Worm (Caenorhabditis elegans) whole organism, young adult: ENCODE data around the gene col-86.

Experiments
- B0261.1 ChIP-seq: sonication (generic microtip); optimal IDR thresholded peaks from 2 replicates; lab custom pipeline; 2016; ENCODE audit warnings: mild to moderate bottlenecking, missing genetic modification characterization, moderate library complexity, missing compliant biosample characterization
- B0336.3 ChIP-seq: fragments of 200-800 bp; sonication (Bioruptor generic); IDR thresholded peaks from 2 replicates; pipeline ENCODE4 v1.3.6; 2022; ENCODE audit warnings: missing genetic modification characterization, missing compliant biosample characterization
- C06A6.2 ChIP-seq: fragments of 200-800 bp; sonication (Bioruptor generic); conservative IDR thresholded peaks from 2 replicates; pipeline ENCODE4 v1.3.6; 2022; ENCODE audit warnings: missing genetic modification characterization, missing compliant biosample characterization
- D2030.7 ChIP-seq: fragments of 200-800 bp; sonication (Bioruptor generic); IDR thresholded peaks from 2 replicates; pipeline ENCODE4 v1.3.6; 2022; ENCODE audit warnings: missing genetic modification reagents, missing genetic modification characterization, missing compliant biosample characterization
- F33H1.4 ChIP-seq: fragments of 200-800 bp; sonication (Bioruptor generic); IDR thresholded peaks from 2 replicates; pipeline ENCODE4 v1.3.6; 2022; ENCODE audit warnings: missing genetic modification reagents, missing genetic modification characterization, missing compliant biosample characterization
- F37B4.10 ChIP-seq: fragments of 200-800 bp; sonication (Bioruptor generic); IDR thresholded peaks from 2 replicates; pipeline ENCODE4 v1.3.6; 2022; ENCODE audit warnings: missing genetic modification characterization, missing compliant biosample characterization
- F57C9.4 ChIP-seq: sonication (generic microtip); optimal IDR thresholded peaks from 2 replicates; lab custom pipeline; 2017; ENCODE audit warnings: mild to moderate bottlenecking, missing genetic modification characterization, missing compliant biosample characterization
- Y53F4B.3 ChIP-seq: fragments of 200-800 bp; sonication (Bioruptor generic); IDR thresholded peaks from 2 replicates; pipeline ENCODE4 v1.3.6; 2022; ENCODE audit warnings: missing genetic modification reagents, missing genetic modification characterization, missing compliant biosample characterization
- Y79H2A.3 ChIP-seq: fragments of 200-800 bp; sonication (Bioruptor generic); conservative IDR thresholded peaks from 2 replicates; pipeline ENCODE4 v1.3.6; 2022; ENCODE audit warnings: missing genetic modification reagents, missing genetic modification characterization, missing compliant biosample characterization
- ZK185.1 ChIP-seq: sonication (generic microtip); optimal IDR thresholded peaks from 2 replicates; lab custom pipeline; 2016; ENCODE audit warnings: mild to moderate bottlenecking, missing genetic modification characterization, missing compliant biosample characterization; ENCODE audit not compliant: poor library complexity, severe bottlenecking
- ama-1 ChIP-seq, 3 experiments: fragments of 150-350 bp in 1 of 3; sonication (generic microtip) in 2 of 3; optimal IDR thresholded peaks; 2 replicates each; lab custom pipeline; 2014 to 2018; ENCODE audit warnings: missing biosample characterization in 2 of 3, missing genetic modification characterization in 2 of 3, missing genetic modification reagents in 2 of 3
- aptf-2 ChIP-seq: fragments of 200-800 bp; sonication (Bioruptor generic); conservative IDR thresholded peaks from 2 replicates; pipeline ENCODE4 v1.3.6; 2022; ENCODE audit warnings: missing genetic modification reagents, missing genetic modification characterization, missing compliant biosample characterization
- attf-3 ChIP-seq: fragments of 200-800 bp; sonication (Bioruptor generic); conservative IDR thresholded peaks from 2 replicates; pipeline ENCODE4 v1.3.6; 2022; ENCODE audit warnings: missing genetic modification reagents, missing genetic modification characterization, missing compliant biosample characterization
- attf-6 ChIP-seq: fragments of 200-800 bp; sonication (Bioruptor generic); IDR thresholded peaks from 2 replicates; pipeline ENCODE4 v1.3.6; 2022; ENCODE audit warnings: missing genetic modification reagents, missing genetic modification characterization, missing compliant biosample characterization
- bed-1 ChIP-seq: fragments of 200-800 bp; sonication (Bioruptor generic); IDR thresholded peaks from 2 replicates; pipeline ENCODE4 v1.3.6; 2022; ENCODE audit warnings: missing genetic modification reagents, missing genetic modification characterization, missing compliant biosample characterization
- cebp-2 ChIP-seq: fragments of 200-800 bp; sonication (Bioruptor generic); IDR thresholded peaks from 2 replicates; pipeline ENCODE4 v1.3.6; 2022; ENCODE audit warnings: missing genetic modification characterization, missing compliant biosample characterization
- ceh-91 ChIP-seq: fragments of 200-800 bp; sonication (Bioruptor generic); IDR thresholded peaks from 2 replicates; pipeline ENCODE4 v1.3.6; 2022; ENCODE audit warnings: missing genetic modification reagents, missing genetic modification characterization, missing compliant biosample characterization
- dox-1 ChIP-seq: fragments of 200-800 bp; sonication (Bioruptor generic); IDR thresholded peaks from 2 replicates; pipeline ENCODE4 v1.3.6; 2022; ENCODE audit warnings: missing genetic modification reagents, missing genetic modification characterization, missing compliant biosample characterization
- dpff-1 ChIP-seq: sonication (generic microtip); optimal IDR thresholded peaks from 2 replicates; lab custom pipeline; 2017; ENCODE audit warnings: mild to moderate bottlenecking, missing genetic modification characterization, missing compliant biosample characterization
- efl-1 ChIP-seq: fragments of 150-350 bp; optimal IDR thresholded peaks from 2 replicates; lab custom pipeline; 2014; ENCODE audit warnings: missing biosample characterization, missing genetic modification reagents, missing genetic modification characterization
- egrh-3 ChIP-seq: fragments of 200-800 bp; sonication (Bioruptor generic); IDR thresholded peaks from 2 replicates; pipeline ENCODE4 v1.3.6; 2022; ENCODE audit warnings: missing genetic modification reagents, missing genetic modification characterization, missing compliant biosample characterization
- him-1 ChIP-seq: sonication (generic microtip); optimal IDR thresholded peaks from 2 replicates; lab custom pipeline; 2016; ENCODE audit warnings: missing genotype, missing genetic modification reagents, missing genetic modification characterization, missing compliant biosample characterization
- hrde-1 ChIP-seq: sonication (generic microtip); optimal IDR thresholded peaks from 2 replicates; lab custom pipeline; 2016; ENCODE audit warnings: missing genetic modification characterization, mild to moderate bottlenecking, missing compliant biosample characterization, moderate library complexity, missing genotype, missing genetic modification reagents, borderline replicate concordance
- hsf-1 ChIP-seq: fragments of 200-800 bp; sonication (Bioruptor generic); IDR thresholded peaks from 2 replicates; pipeline ENCODE4 v1.3.6; 2022; ENCODE audit warnings: missing genetic modification reagents, missing genetic modification characterization, missing compliant biosample characterization
- lin-26 ChIP-seq: fragments of 200-800 bp; sonication (Bioruptor generic); IDR thresholded peaks from 2 replicates; pipeline ENCODE4 v1.3.6; 2022; ENCODE audit warnings: missing genetic modification reagents, missing genetic modification characterization, missing compliant biosample characterization
- lin-40 ChIP-seq: sonication (generic microtip); optimal IDR thresholded peaks from 2 replicates; lab custom pipeline; 2016; ENCODE audit warnings: missing genetic modification characterization, mild to moderate bottlenecking, missing compliant biosample characterization, missing genotype, missing genetic modification reagents
- madf-3 ChIP-seq: fragments of 200-800 bp; sonication (Bioruptor generic); IDR thresholded peaks from 2 replicates; pipeline ENCODE4 v1.3.6; 2022; ENCODE audit warnings: missing genetic modification reagents, missing genetic modification characterization, missing compliant biosample characterization
- madf-6 ChIP-seq: fragments of 200-800 bp; sonication (Bioruptor generic); IDR thresholded peaks from 2 replicates; pipeline ENCODE4 v1.3.6; 2022; ENCODE audit warnings: missing genetic modification reagents, missing genetic modification characterization, missing compliant biosample characterization
- madf-8 ChIP-seq: fragments of 200-800 bp; sonication (Bioruptor generic); conservative IDR thresholded peaks from 2 replicates; pipeline ENCODE4 v1.3.6; 2022; ENCODE audit warnings: missing genetic modification reagents, missing genetic modification characterization, missing compliant biosample characterization
- mcd-1 ChIP-seq: fragments of 200-800 bp; sonication (Bioruptor generic); IDR thresholded peaks from 2 replicates; pipeline ENCODE4 v1.3.6; 2022; ENCODE audit warnings: missing genetic modification reagents, missing genetic modification characterization, missing compliant biosample characterization
- nfya-2 ChIP-seq: fragments of 200-800 bp; sonication (Bioruptor generic); IDR thresholded peaks from 2 replicates; pipeline ENCODE4 v1.3.6; 2022; ENCODE audit warnings: missing genetic modification reagents, missing genetic modification characterization, missing compliant biosample characterization
- nhr-80 ChIP-seq: sonication (generic microtip); optimal IDR thresholded peaks from 2 replicates; lab custom pipeline; 2016; ENCODE audit warnings: missing genetic modification characterization, missing compliant biosample characterization
- pha-4 ChIP-seq: fragments of 150-350 bp; sonication (generic microtip); optimal IDR thresholded peaks from 2 replicates; lab custom pipeline; 2014; ENCODE audit warnings: missing biosample characterization, missing genetic modification reagents, missing genetic modification characterization
- rcor-1 ChIP-seq: fragments of 200-800 bp; sonication (Bioruptor generic); IDR thresholded peaks from 2 replicates; pipeline ENCODE4 v1.3.6; 2022; ENCODE audit warnings: missing genetic modification reagents, missing genetic modification characterization, missing compliant biosample characterization
- rpc-1 ChIP-seq, 2 experiments: fragments of 150-350 bp in 1 of 2; sonication (generic microtip) in 1 of 2; optimal IDR thresholded peaks; 2 replicates each; lab custom pipeline; 2014 to 2018; ENCODE audit warnings: missing biosample characterization in 1 of 2, missing genetic modification characterization in 1 of 2, missing genetic modification reagents in 1 of 2, missing genotype in 1 of 2
- snpc-1.1 ChIP-seq: sonication (generic microtip); optimal IDR thresholded peaks from 2 replicates; lab custom pipeline; 2017; ENCODE audit warnings: missing genetic modification characterization, mild to moderate bottlenecking, missing compliant biosample characterization, antibody characterized with exemption, moderate library complexity, missing genotype, missing genetic modification reagents; ENCODE audit not compliant: insufficient read depth
- tbp1 ChIP-seq: fragments of 200-800 bp; sonication (Bioruptor generic); optimal IDR thresholded peaks from 2 replicates; lab custom pipeline; 2018; ENCODE audit warnings: mild to moderate bottlenecking, missing genetic modification characterization, missing compliant biosample characterization
- unc-130 ChIP-seq: sonication (generic microtip); optimal IDR thresholded peaks from 2 replicates; lab custom pipeline; 2016; ENCODE audit warnings: missing genetic modification reagents, missing genetic modification characterization, missing compliant biosample characterization
- xnd-1 ChIP-seq: sonication (generic microtip); optimal IDR thresholded peaks from 2 replicates; lab custom pipeline; 2016; ENCODE audit warnings: missing genotype, missing genetic modification reagents, missing genetic modification characterization, missing compliant biosample characterization
- ztf-6 ChIP-seq: fragments of 200-800 bp; sonication (Bioruptor generic); IDR thresholded peaks from 2 replicates; pipeline ENCODE4 v1.3.6; 2022; ENCODE audit warnings: missing genetic modification reagents, missing genetic modification characterization, missing compliant biosample characterization

The col-86 gene

DNA sequence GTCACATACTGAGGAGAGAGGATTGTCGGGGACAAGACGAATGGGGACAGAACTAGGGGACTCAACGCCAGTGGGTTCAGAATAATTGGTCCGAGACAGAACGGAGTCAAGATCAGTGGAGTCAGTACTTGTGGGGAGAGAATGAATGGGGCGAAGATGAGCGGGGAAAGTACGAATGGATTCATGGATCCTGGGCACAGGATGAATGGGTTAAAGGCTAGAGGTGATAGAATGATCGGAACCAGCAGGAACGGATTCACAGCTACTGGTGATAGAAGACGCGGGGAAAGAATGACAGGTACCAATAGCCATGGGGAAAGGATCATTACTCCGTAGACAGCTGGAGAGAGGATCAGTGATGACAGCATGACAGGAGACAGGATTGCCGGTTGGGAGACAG is 41.5 kb upstream of the col-86 start:
- TF ChIP-seq snpc-1.1 (tag; lab: Kevin White, UChicago) (no peak), aptf-2 (no peak), attf-3 (GFP tag; lab: Robert Waterston, UW) (no peak), rcor-1 (GFP tag; lab: Robert Waterston, UW) (no peak), F57C9.4 (tag; lab: Kevin White, UChicago) (no peak), unc-130 (no peak), F37B4.10 (no peak), nhr-80 (tag; lab: Kevin White, UChicago) (no peak), him-1 (tag; lab: Kevin White, UChicago) (no peak), cebp-2 (no peak), dox-1 (GFP tag; lab: Robert Waterston, UW) (no peak), ztf-6 (GFP tag; lab: Robert Waterston, UW) (no peak), madf-3 (GFP tag; lab: Robert Waterston, UW) (no peak), pha-4 (no peak), hsf-1 (no peak), B0261.1 (tag; lab: Kevin White, UChicago) (no peak), lin-26 (GFP tag; lab: Robert Waterston, UW) (no peak), lin-40 (tag; lab: Kevin White, UChicago) (no peak), attf-6 (GFP tag; lab: Robert Waterston, UW) (no peak), Y53F4B.3 (GFP tag; lab: Robert Waterston, UW) (no peak)
- TF ChIP-seq, all 124 proteins: peak for 0

ce11 chrII:13130576-13130975 is 32.5 kb upstream of the col-86 start:
- TF ChIP-seq xnd-1 (tag; lab: Kevin White, UChicago) (peak; percentile 41), ZK185.1 (tag; lab: Kevin White, UChicago) (no peak), egrh-3 (no peak), B0336.3 (GFP tag; lab: Robert Waterston, UW) (no peak), C06A6.2 (GFP tag; lab: Robert Waterston, UW) (no peak), D2030.7 (GFP tag; lab: Robert Waterston, UW) (peak; percentile 52), dpff-1 (no peak), bed-1 (GFP tag; lab: Robert Waterston, UW) (no peak), tbp1 (GFP tag; lab: Kevin White, UChicago) (no peak), F33H1.4 (GFP tag; lab: Robert Waterston, UW) (peak; percentile 28; the same call in 1 of the 2 replicates), ceh-91 (GFP tag; lab: Robert Waterston, UW) (peak; percentile 58; the same call in 1 of the 2 replicates), nfya-2 (GFP tag; lab: Robert Waterston, UW) (no peak), madf-8 (GFP tag; lab: Robert Waterston, UW) (peak; percentile 74), mcd-1 (GFP tag; lab: Robert Waterston, UW) (no peak), Y79H2A.3 (no peak), efl-1 (GFP tag; lab: Kevin White, UChicago) (peak; percentile 77), hrde-1 (no peak), madf-6 (peak; percentile 89), rpc-1 (optimal IDR thresholded peaks at IDR 0.05; lab: Kevin White, UChicago) (no peak), rpc-1 (tag; optimal IDR thresholded peaks at IDR 0.05; lab: Kevin White, UChicago) (no peak), ama-1 (optimal IDR thresholded peaks at IDR 0.05; lab: Kevin White, UChicago) (no peak), ama-1 (GFP tag; optimal IDR thresholded peaks at IDR 0.05; lab: Kevin White, UChicago) (no peak)
- TF ChIP-seq, all 124 proteins: peak for 7
